Worm (Caenorhabditis elegans) whole organism, L4 larva: Measurements from ENCODE around the gene ram-5.
A peak's percentile ranks its signal among the peaks of the same experiment; 100 is the strongest.

Experiments used
- D1046.2 ChIP-seq: fragments of 200-800 bp; sonication (Bioruptor generic); IDR thresholded peaks from 2 replicates; pipeline ENCODE4 v1.3.6; 2022; ENCODE audit warnings: missing genetic modification characterization, missing compliant biosample characterization
- T26A8.4 ChIP-seq: fragments of 200-800 bp; sonication (Bioruptor generic); IDR thresholded peaks from 2 replicates; pipeline ENCODE4 v1.3.6; 2022; ENCODE audit warnings: missing genetic modification characterization, missing compliant biosample characterization
- Y105C5A.15 ChIP-seq: fragments of 200-800 bp; sonication (Bioruptor generic); IDR thresholded peaks from 2 replicates; pipeline ENCODE4 v1.3.6; 2022; ENCODE audit warnings: missing genetic modification characterization, missing compliant biosample characterization
- aha-1 ChIP-seq: fragments of 150-350 bp; peaks from one replicate; lab custom pipeline; 2014; ENCODE audit warnings: missing biosample characterization, missing genetic modification characterization
- ama-1 ChIP-seq: fragments of 150-350 bp; optimal IDR thresholded peaks from 2 replicates; lab custom pipeline; 2014; ENCODE audit warnings: inconsistent platforms, mixed read lengths
- attf-4 ChIP-seq: sonication (generic microtip); optimal IDR thresholded peaks from 3 replicates; lab custom pipeline; 2017; ENCODE audit warnings: missing biosample characterization, missing genetic modification characterization
- ces-1 ChIP-seq: fragments of 150-350 bp; sonication (generic microtip); optimal IDR thresholded peaks from 4 replicates; lab custom pipeline; 2014; ENCODE audit warnings: missing biosample characterization, missing genetic modification reagents, missing genetic modification characterization
- daf-16 ChIP-seq, 3 experiments: sonication (generic microtip); optimal IDR thresholded peaks; 2 replicates each; lab custom pipeline; 2016 to 2017; ENCODE audit warnings: missing genetic modification characterization in 3 of 3, missing genetic modification reagents in 3 of 3, mild to moderate bottlenecking in 2 of 3, missing compliant biosample characterization in 2 of 3, missing biosample characterization in 1 of 3, moderate library complexity in 1 of 3
- daf-19 ChIP-seq: fragments of 200-800 bp; sonication (Bioruptor generic); conservative IDR thresholded peaks from 2 replicates; pipeline ENCODE4 v1.3.6; 2022; ENCODE audit warnings: missing genetic modification characterization, missing compliant biosample characterization
- dmd-6 ChIP-seq: fragments of 200-800 bp; sonication (Bioruptor generic); IDR thresholded peaks from 2 replicates; pipeline ENCODE4 v1.3.6; 2022; ENCODE audit warnings: missing genetic modification reagents, missing genetic modification characterization, missing compliant biosample characterization
- dmd-9 ChIP-seq: fragments of 200-800 bp; sonication (Bioruptor generic); IDR thresholded peaks from 2 replicates; pipeline ENCODE4 v1.3.6; 2022; ENCODE audit warnings: missing genetic modification reagents, missing genetic modification characterization, missing compliant biosample characterization
- dve-1 ChIP-seq: sonication (generic microtip); optimal IDR thresholded peaks from 2 replicates; lab custom pipeline; 2017; ENCODE audit warnings: antibody characterized with exemption, mild to moderate bottlenecking, missing genetic modification characterization, missing compliant biosample characterization; ENCODE audit not compliant: insufficient read depth
- hlh-11 ChIP-seq: fragments of 200-800 bp; sonication (Bioruptor generic); optimal IDR thresholded peaks from 2 replicates; lab custom pipeline; 2018; ENCODE audit warnings: mild to moderate bottlenecking, missing genetic modification characterization, missing compliant biosample characterization
- hlh-30 ChIP-seq: sonication (generic microtip); optimal IDR thresholded peaks from 2 replicates; lab custom pipeline; 2017; ENCODE audit warnings: antibody characterized with exemption, mild to moderate bottlenecking, missing genetic modification characterization, missing compliant biosample characterization; ENCODE audit not compliant: insufficient read depth
- lin-1 ChIP-seq: fragments of 200-800 bp; sonication (Bioruptor generic); IDR thresholded peaks from 2 replicates; pipeline ENCODE4 v1.3.6; 2022; ENCODE audit warnings: missing genetic modification reagents, missing genetic modification characterization, missing compliant biosample characterization
- lin-13 ChIP-seq: fragments of 150-350 bp; optimal IDR thresholded peaks from 2 replicates; lab custom pipeline; 2014; ENCODE audit warnings: missing biosample characterization, missing genetic modification reagents, missing genetic modification characterization
- lin-29 ChIP-seq: fragments of 200-800 bp; sonication (Bioruptor generic); IDR thresholded peaks from 2 replicates; pipeline ENCODE4 v1.3.6; 2022; ENCODE audit warnings: missing genetic modification reagents, missing genetic modification characterization, missing compliant biosample characterization
- lir-3 ChIP-seq: sonication (generic microtip); optimal IDR thresholded peaks from 2 replicates; lab custom pipeline; 2016; ENCODE audit warnings: mild to moderate bottlenecking, missing genetic modification characterization, missing compliant biosample characterization
- lsy-2 ChIP-seq, 2 experiments: fragments of 150-350 bp in 1 of 2; sonication (generic microtip) in 1 of 2; optimal IDR thresholded peaks; 2 replicates each; lab custom pipeline; 2014 to 2017; ENCODE audit warnings: missing biosample characterization in 2 of 2, missing genetic modification characterization in 2 of 2
- madf-9 ChIP-seq: fragments of 200-800 bp; sonication (Bioruptor generic); conservative IDR thresholded peaks from 2 replicates; pipeline ENCODE4 v1.3.6; 2022; ENCODE audit warnings: missing genetic modification reagents, missing genetic modification characterization, missing compliant biosample characterization
- mdl-1 ChIP-seq, 2 experiments: fragments of 150-350 bp in 1 of 2; sonication (generic microtip) in 1 of 2; optimal IDR thresholded peaks; 2 replicates each; lab custom pipeline; 2014 to 2017; ENCODE audit warnings: missing biosample characterization in 2 of 2, missing genetic modification characterization in 2 of 2
- mdt-29 ChIP-seq: fragments of 200-800 bp; sonication (Bioruptor generic); IDR thresholded peaks from 2 replicates; pipeline ENCODE4 v1.3.6; 2022; ENCODE audit warnings: missing genetic modification reagents, missing genetic modification characterization, missing compliant biosample characterization
- mep-1 ChIP-seq: fragments of 150-350 bp; sonication (generic microtip); optimal IDR thresholded peaks from 3 replicates; lab custom pipeline; 2014; ENCODE audit warnings: missing biosample characterization, missing genetic modification characterization
- nhr-102 ChIP-seq: sonication (generic microtip); optimal IDR thresholded peaks from 2 replicates; lab custom pipeline; 2016; ENCODE audit warnings: mild to moderate bottlenecking, missing genetic modification characterization, moderate library complexity, missing compliant biosample characterization
- nhr-11 ChIP-seq: fragments of 150-350 bp; optimal IDR thresholded peaks from 2 replicates; lab custom pipeline; 2014; ENCODE audit warnings: missing biosample characterization, missing genetic modification characterization
- nhr-237 ChIP-seq: sonication (generic microtip); optimal IDR thresholded peaks from 2 replicates; lab custom pipeline; 2017; ENCODE audit warnings: missing biosample characterization, missing genetic modification characterization
- nhr-25 ChIP-seq: sonication (generic microtip); optimal IDR thresholded peaks from 2 replicates; lab custom pipeline; 2017; ENCODE audit warnings: missing genetic modification characterization, mild to moderate bottlenecking, missing compliant biosample characterization, antibody characterized with exemption, moderate library complexity, borderline replicate concordance; ENCODE audit not compliant: insufficient read depth
- nhr-28 ChIP-seq: fragments of 150-350 bp; optimal IDR thresholded peaks from 2 replicates; lab custom pipeline; 2014; ENCODE audit warnings: missing biosample characterization, missing genetic modification characterization
- nhr-41 ChIP-seq: fragments of 200-800 bp; sonication (Bioruptor generic); IDR thresholded peaks from 2 replicates; pipeline ENCODE4 v1.3.6; 2022; ENCODE audit warnings: missing genetic modification reagents, missing genetic modification characterization, missing compliant biosample characterization
- nhr-48 ChIP-seq: sonication (generic microtip); optimal IDR thresholded peaks from 2 replicates; lab custom pipeline; 2016; ENCODE audit warnings: mild to moderate bottlenecking, missing genetic modification characterization, missing compliant biosample characterization
- php-3 ChIP-seq: fragments of 200-800 bp; sonication (Bioruptor generic); IDR thresholded peaks from 2 replicates; pipeline ENCODE4 v1.3.6; 2022; ENCODE audit warnings: missing genetic modification reagents, missing genetic modification characterization, missing compliant biosample characterization
- pqm-1 ChIP-seq: sonication (generic microtip); optimal IDR thresholded peaks from 2 replicates; lab custom pipeline; 2017; ENCODE audit warnings: missing biosample characterization, missing genetic modification characterization
- rbr-2 ChIP-seq: sonication (generic microtip); optimal IDR thresholded peaks from 2 replicates; lab custom pipeline; 2016; ENCODE audit warnings: missing genotype, missing genetic modification characterization, missing compliant biosample characterization
- saeg-2 ChIP-seq: fragments of 200-800 bp; sonication (Bioruptor generic); IDR thresholded peaks from 2 replicates; pipeline ENCODE4 v1.3.6; 2022; ENCODE audit warnings: missing genetic modification reagents, missing genetic modification characterization, missing compliant biosample characterization
- set-16 ChIP-seq: fragments of 200-800 bp; sonication (Bioruptor generic); IDR thresholded peaks from 2 replicates; pipeline ENCODE4 v1.3.6; 2022; ENCODE audit warnings: missing genetic modification reagents, missing genetic modification characterization, missing compliant biosample characterization
- spr-3 ChIP-seq: fragments of 200-800 bp; sonication (Bioruptor generic); optimal IDR thresholded peaks from 2 replicates; lab custom pipeline; 2018; ENCODE audit warnings: mild to moderate bottlenecking, missing genetic modification characterization, missing compliant biosample characterization
- tag-97 ChIP-seq: fragments of 200-800 bp; sonication (Bioruptor generic); IDR thresholded peaks from 2 replicates; pipeline ENCODE4 v1.3.6; 2022; ENCODE audit warnings: missing genetic modification characterization, missing compliant biosample characterization
- tra-1 ChIP-seq: fragments of 200-800 bp; sonication (Bioruptor generic); IDR thresholded peaks from 2 replicates; pipeline ENCODE4 v1.3.6; 2022; ENCODE audit warnings: missing genetic modification reagents, missing genetic modification characterization, missing compliant biosample characterization
- unc-62 ChIP-seq, 3 experiments: fragments of 150-350 bp in 1 of 3; sonication (generic microtip); optimal IDR thresholded peaks in 2 of 3; peaks in 1 of 3; 1 replicate in 1 of 3; 2 replicates in 2 of 3; lab custom pipeline; 2014 to 2017; ENCODE audit warnings: missing biosample characterization in 3 of 3, missing genetic modification characterization in 3 of 3, missing genetic modification reagents in 3 of 3, missing genotype in 1 of 3
- zfp-2 ChIP-seq: sonication (generic microtip); optimal IDR thresholded peaks from 2 replicates; lab custom pipeline; 2016; ENCODE audit warnings: mild to moderate bottlenecking, missing genetic modification characterization, missing compliant biosample characterization
- zfp-3 ChIP-seq: fragments of 200-800 bp; sonication (Bioruptor generic); conservative IDR thresholded peaks from 2 replicates; pipeline ENCODE4 v1.3.6; 2022; ENCODE audit warnings: missing genetic modification reagents, missing genetic modification characterization, missing compliant biosample characterization
- zip-2 ChIP-seq: fragments of 150-350 bp; optimal IDR thresholded peaks from 2 replicates; lab custom pipeline; 2014; ENCODE audit warnings: missing biosample characterization, missing genetic modification characterization
- ztf-11 ChIP-seq: fragments of 150-350 bp; optimal IDR thresholded peaks from 2 replicates; lab custom pipeline; 2014; ENCODE audit warnings: missing biosample characterization, missing genetic modification characterization

ram-5 gene

DNA sequence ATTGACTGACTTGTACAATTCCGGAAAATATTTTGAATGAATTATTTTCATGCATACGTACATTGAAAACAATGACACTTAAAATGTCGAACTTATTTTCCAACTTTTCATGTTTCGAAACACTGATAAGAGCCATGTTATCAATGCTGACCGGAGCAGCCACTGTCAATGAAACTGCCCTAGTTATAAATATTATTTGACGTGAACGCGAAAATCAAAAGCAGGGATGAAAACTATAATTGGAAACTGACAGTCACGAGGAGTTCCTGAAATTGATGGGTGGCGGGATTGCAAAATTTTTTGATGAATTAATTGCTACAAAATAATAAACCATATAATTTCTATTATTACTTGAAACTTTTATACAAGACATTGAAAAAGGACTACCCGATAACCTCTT, 10.5 kb upstream of the ram-5 start:
- TF ChIP-seq daf-16 (GFP tag; optimal IDR thresholded peaks at IDR 0.05; lab: Kevin White, UChicago) (peak in 1 of 2 experiments; percentile 19), daf-16 (tag; optimal IDR thresholded peaks at IDR 0.05; lab: Kevin White, UChicago) (peak; percentile 97), pqm-1 (tag; lab: Kevin White, UChicago) (peak; percentile 73), attf-4 (no peak), tra-1 (peak; percentile 75), dmd-6 (GFP tag; lab: Robert Waterston, UW) (peak; percentile 91), hlh-11 (peak; percentile 82), mdt-29 (GFP tag; lab: Robert Waterston, UW) (no peak), nhr-28 (tag; lab: Kevin White, UChicago) (peak; percentile 49), spr-3 (no peak), nhr-102 (peak; percentile 21), aha-1 (tag; lab: Kevin White, UChicago) (no peak), zfp-3 (no peak), madf-9 (GFP tag; lab: Robert Waterston, UW) (no peak), T26A8.4 (GFP tag; lab: Robert Waterston, UW) (no peak), nhr-48 (peak; percentile 39), ztf-11 (tag; lab: Kevin White, UChicago) (no peak), lir-3 (tag; lab: Kevin White, UChicago) (no peak), rbr-2 (tag; lab: Kevin White, UChicago) (no peak), nhr-41 (no peak), zip-2 (tag; lab: Kevin White, UChicago) (no peak), nhr-25 (tag; lab: Kevin White, UChicago) (no peak), lin-13 (no peak), php-3 (peak; percentile 80), unc-62 (GFP tag; optimal IDR thresholded peaks at IDR 0.05 in 1 of 2; lab: Kevin White, UChicago) (peak in 1 of 2 experiments; percentile 98), unc-62 (tag; optimal IDR thresholded peaks at IDR 0.05; lab: Kevin White, UChicago) (no peak), saeg-2 (GFP tag; lab: Robert Waterston, UW) (no peak), dve-1 (tag; lab: Kevin White, UChicago) (peak; percentile 74), daf-19 (GFP tag; lab: Robert Waterston, UW) (no peak), dmd-9 (GFP tag; lab: Robert Waterston, UW) (no peak), nhr-11 (tag; lab: Kevin White, UChicago) (no peak), tag-97 (no peak), lsy-2 (tag; optimal IDR thresholded peaks at IDR 0.05; lab: Kevin White, UChicago) (no peak), zfp-2 (tag; lab: Kevin White, UChicago) (no peak), hlh-30 (peak; percentile 44), ama-1 (lab: Kevin White, UChicago) (no peak), mdl-1 (tag; optimal IDR thresholded peaks at IDR 0.05; lab: Kevin White, UChicago) (no peak), D1046.2 (no peak), lin-1 (GFP tag; lab: Robert Waterston, UW) (peak; percentile 68; the same call in 1 of the 2 replicates), mep-1 (tag; lab: Kevin White, UChicago) (no peak)

DNA sequence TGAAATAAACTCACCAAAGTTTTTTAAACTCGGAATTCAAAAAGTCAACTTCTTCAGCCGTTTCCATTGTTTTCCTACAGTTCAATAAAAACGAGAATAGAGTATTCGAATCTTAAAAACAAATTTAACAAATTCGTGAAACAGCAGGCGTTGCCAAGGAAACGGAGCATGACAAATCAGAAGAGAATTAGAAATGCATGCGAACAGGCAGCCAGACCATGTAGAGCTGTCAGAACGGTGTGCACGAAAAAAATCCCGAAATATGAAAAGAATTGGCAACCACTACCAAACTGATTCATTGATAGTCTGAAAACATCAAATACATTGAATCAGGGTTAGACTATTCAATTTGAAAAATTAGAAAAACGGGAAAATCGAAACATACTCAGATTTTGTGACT, 8.0 kb upstream of the ram-5 start, which contains the start of gene fbxa-81:
Gene fbxa-81, minus strand, starts transcription at position 101 of the 400 bp plus-strand sequence.
- no peak for TF ChIP-seq tra-1
- no peak for TF ChIP-seq nhr-237 (tag; lab: Kevin White, UChicago)
- no peak for TF ChIP-seq daf-19 (GFP tag; lab: Robert Waterston, UW)
- TF ChIP-seq nhr-41: no peak
- TF ChIP-seq daf-16 (GFP tag; optimal IDR thresholded peaks at IDR 0.05; lab: Kevin White, UChicago): no peak
- no peak for TF ChIP-seq daf-16 (tag; optimal IDR thresholded peaks at IDR 0.05; lab: Kevin White, UChicago)
- no peak for TF ChIP-seq nhr-25 (tag; lab: Kevin White, UChicago)
- TF ChIP-seq lin-29 (GFP tag; lab: Robert Waterston, UW): no peak
- no peak for TF ChIP-seq ces-1 (GFP tag; lab: Kevin White, UChicago)
- no peak for TF ChIP-seq zfp-3
- no peak for TF ChIP-seq mep-1 (tag; lab: Kevin White, UChicago)
- TF ChIP-seq Y105C5A.15 (GFP tag; lab: Robert Waterston, UW): no peak
- no peak for TF ChIP-seq set-16
- no peak for TF ChIP-seq madf-9 (GFP tag; lab: Robert Waterston, UW)
- no peak for TF ChIP-seq lin-13
